Fruit fly (Drosophila melanogaster) whole organism, adult: ENCODE measurements around the gene eca.

Experiments
- CG11617 ChIP-seq: fragments of 200-800 bp; sonication (Bioruptor generic); optimal IDR thresholded peaks from 2 replicates; lab custom pipeline; 2017; ENCODE audit warnings: mild to moderate bottlenecking, missing biosample characterization, missing genetic modification reagents, missing genetic modification characterization
- CG7045 ChIP-seq: fragments of 200-800 bp; sonication (Bioruptor generic); optimal IDR thresholded peaks from 2 replicates; lab custom pipeline; 2017; ENCODE audit warnings: missing biosample characterization, mild to moderate bottlenecking, missing genetic modification characterization
- CG7101 ChIP-seq: fragments of 200-800 bp; sonication (Bioruptor generic); optimal IDR thresholded peaks from 2 replicates; lab custom pipeline; 2018; ENCODE audit warnings: missing biosample characterization, mild to moderate bottlenecking, missing genetic modification characterization, moderate library complexity
- Clk ChIP-seq: fragments of 200-800 bp; sonication (Bioruptor generic); optimal IDR thresholded peaks from 2 replicates; lab custom pipeline; 2017; ENCODE audit warnings: missing biosample characterization, missing genetic modification characterization
- Mnt ChIP-seq: fragments of 200-800 bp; sonication (Bioruptor generic); optimal IDR thresholded peaks from 2 replicates; lab custom pipeline; 2016; ENCODE audit warnings: missing biosample characterization, mild to moderate bottlenecking, missing genetic modification characterization
- cnc ChIP-seq, 2 experiments: fragments of >200 bp; optimal IDR thresholded peaks; 2 replicates each; lab custom pipeline; 2017
- kay ChIP-seq: fragments of 200-800 bp; sonication (Bioruptor generic); peaks from one replicate; lab custom pipeline; 2016; ENCODE audit warnings: missing biosample characterization, missing genetic modification characterization, borderline replicate concordance
- tj ChIP-seq: fragments of 200-800 bp; sonication (Bioruptor generic); optimal IDR thresholded peaks from 3 replicates; lab custom pipeline; 2017; ENCODE audit warnings: missing biosample characterization, mild to moderate bottlenecking, missing genetic modification characterization, moderate library complexity

dm6 chr3R:9701897-9702296 lies 16.6 kb upstream of the eca start:
- no peak for TF ChIP-seq CG7101 (tag; lab: Kevin White, UChicago)
- TF ChIP-seq CG7045 (GFP tag; lab: Kevin White, UChicago): no peak
- no peak for TF ChIP-seq Clk (GFP tag; lab: Kevin White, UChicago)
- TF ChIP-seq CG11617: no peak
- no peak for TF ChIP-seq cnc (optimal IDR thresholded peaks at IDR 0.05; lab: Kevin White, UChicago)
- no peak for TF ChIP-seq tj (GFP tag; lab: Kevin White, UChicago)
- no peak for TF ChIP-seq Mnt (GFP tag; lab: Kevin White, UChicago)
- no peak for TF ChIP-seq kay (GFP tag; lab: Kevin White, UChicago)
